Worm (Caenorhabditis elegans) whole organism, L2 larva: Measurements from ENCODE around the gene dhc-3.

ENCODE experiments used
- elt-3 ChIP-seq: sonication (generic microtip); optimal IDR thresholded peaks from 2 replicates; lab custom pipeline; 2017; ENCODE audit warnings: missing biosample characterization, missing genetic modification characterization
- mdl-1 ChIP-seq, 2 experiments: fragments of 150-350 bp in 1 of 2; sonication (generic microtip) in 1 of 2; optimal IDR thresholded peaks; 2 replicates each; lab custom pipeline; 2017; ENCODE audit warnings: missing biosample characterization in 2 of 2, missing genetic modification characterization in 2 of 2
- nhr-12 ChIP-seq: fragments of 150-350 bp; optimal IDR thresholded peaks from 2 replicates; lab custom pipeline; 2014; ENCODE audit warnings: missing biosample characterization, missing genetic modification characterization
- unc-39 ChIP-seq: fragments of 150-350 bp; optimal IDR thresholded peaks from 2 replicates; lab custom pipeline; 2014; ENCODE audit warnings: missing biosample characterization, missing genetic modification characterization

DNA sequence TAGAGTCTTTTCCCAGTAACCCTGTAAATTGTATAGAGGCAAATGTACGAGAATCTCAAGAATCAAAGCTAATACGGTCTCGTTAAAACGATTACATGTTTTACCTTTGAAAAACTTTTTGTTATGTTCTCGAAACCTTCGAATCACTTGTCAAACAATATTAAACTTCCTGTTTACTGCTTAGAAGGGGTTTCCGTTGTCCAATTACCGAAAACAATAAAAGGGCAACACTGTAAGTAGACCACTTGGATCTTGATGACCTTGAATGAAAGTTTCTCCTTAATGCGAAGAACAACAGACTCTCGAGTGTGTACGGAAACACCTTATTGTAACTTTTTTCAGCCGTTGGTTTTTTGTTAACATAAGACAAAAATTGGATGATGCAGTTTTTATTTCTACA lies 61.8 kb downstream of the dhc-3 start:
- TF ChIP-seq nhr-12 (no peak), mdl-1 (tag; optimal IDR thresholded peaks at IDR 0.05; lab: Kevin White, UChicago) (no peak), unc-39 (tag; lab: Kevin White, UChicago) (no peak), elt-3 (tag; lab: Kevin White, UChicago) (no peak)
